Fruit fly (Drosophila melanogaster) whole organism, embryonic: ENCODE results near the gene Mlc2.
A peak's percentile ranks its signal among the peaks of the same experiment; 100 is the strongest.

Experiments
- ATbp ChIP-seq: fragments of 200-800 bp; sonication (Bioruptor generic); optimal IDR thresholded peaks from 2 replicates; lab custom pipeline; 2017; ENCODE audit warnings: missing biosample characterization, mild to moderate bottlenecking, missing genetic modification characterization, missing genetic modification reagents
- Adf1 ChIP-seq: fragments of 200-800 bp; sonication (Bioruptor generic); IDR thresholded peaks from 2 replicates; pipeline ENCODE4 v1.3.6; 2022; ENCODE audit warnings: missing biosample characterization, missing genetic modification characterization
- Bgb ChIP-seq: fragments of 200-800 bp; sonication (Bioruptor generic); IDR thresholded peaks from 2 replicates; pipeline ENCODE4 v1.3.6; 2022; ENCODE audit warnings: missing biosample characterization, missing genetic modification characterization; ENCODE audit not compliant: partially characterized antibody
- BtbVII ChIP-seq: fragments of 200-800 bp; sonication (Bioruptor generic); optimal IDR thresholded peaks from 3 replicates; lab custom pipeline; 2017; ENCODE audit warnings: missing biosample characterization, mild to moderate bottlenecking, missing genetic modification characterization
- C15 ChIP-seq: fragments of 200-800 bp; sonication (Bioruptor generic); IDR thresholded peaks from 3 replicates; pipeline ENCODE4 v1.3.6; 2022; ENCODE audit warnings: missing biosample characterization, missing genetic modification characterization
- CG10543 ChIP-seq: fragments of 200-800 bp; sonication (Bioruptor generic); optimal IDR thresholded peaks from 3 replicates; lab custom pipeline; 2017; ENCODE audit warnings: missing biosample characterization, mild to moderate bottlenecking, missing genetic modification characterization, moderate library complexity
- CG11560 ChIP-seq: fragments of 200-800 bp; sonication (Bioruptor generic); IDR thresholded peaks from 3 replicates; pipeline ENCODE4 v1.3.6; 2022; ENCODE audit warnings: missing biosample characterization, missing genetic modification characterization
- CG14965 ChIP-seq: fragments of 200-800 bp; sonication (Bioruptor generic); optimal IDR thresholded peaks from 2 replicates; lab custom pipeline; 2016; ENCODE audit warnings: missing biosample characterization, missing genetic modification characterization, borderline replicate concordance
- CG18599 ChIP-seq: fragments of 200-800 bp; sonication (Bioruptor generic); optimal IDR thresholded peaks from 3 replicates; lab custom pipeline; 2017; ENCODE audit warnings: missing biosample characterization, missing genetic modification characterization, mild to moderate bottlenecking, moderate library complexity, missing genetic modification reagents
- CG2129 ChIP-seq: fragments of 200-800 bp; sonication (Bioruptor generic); IDR thresholded peaks from 2 replicates; pipeline ENCODE4 v1.3.6; 2022; ENCODE audit warnings: missing biosample characterization, missing genetic modification characterization; ENCODE audit not compliant: partially characterized antibody
- CG2712 ChIP-seq: fragments of 200-800 bp; optimal IDR thresholded peaks from 3 replicates; lab custom pipeline; 2019; ENCODE audit warnings: missing biosample characterization, mild to moderate bottlenecking, missing genetic modification characterization, moderate library complexity
- CG9932 ChIP-seq: fragments of 200-800 bp; sonication (Bioruptor generic); IDR thresholded peaks from 2 replicates; pipeline ENCODE4 v1.3.6; 2022; ENCODE audit warnings: missing biosample characterization, missing genetic modification characterization
- CTCF ChIP-seq: fragments of 200-800 bp; sonication (Bioruptor generic); optimal IDR thresholded peaks from 2 replicates; lab custom pipeline; 2017; ENCODE audit warnings: missing biosample characterization, mild to moderate bottlenecking, missing genetic modification characterization, moderate library complexity
- CrebB ChIP-seq: fragments of 200-800 bp; sonication (Bioruptor generic); optimal IDR thresholded peaks from 3 replicates; lab custom pipeline; 2018; ENCODE audit warnings: missing biosample characterization, mild to moderate bottlenecking, missing genetic modification characterization
- Dad ChIP-seq: fragments of 200-800 bp; sonication (Bioruptor generic); optimal IDR thresholded peaks from 3 replicates; lab custom pipeline; 2016; ENCODE audit warnings: missing biosample characterization, missing genetic modification characterization
- ERR ChIP-seq: fragments of 200-800 bp; sonication (Bioruptor generic); optimal IDR thresholded peaks from 2 replicates; lab custom pipeline; 2016; ENCODE audit warnings: missing biosample characterization, missing genetic modification characterization
- Eip74EF ChIP-seq, 2 experiments: fragments of 200-800 bp in 1 of 2; fragments of >200 bp in 1 of 2; sonication (Bioruptor generic) in 1 of 2; optimal IDR thresholded peaks; 2 replicates each; lab custom pipeline; 2017 to 2019; ENCODE audit warnings: missing biosample characterization in 2 of 2, missing genetic modification characterization in 2 of 2, mild to moderate bottlenecking in 1 of 2, moderate library complexity in 1 of 2
- GATAe ChIP-seq: fragments of 200-800 bp; sonication (Bioruptor generic); conservative IDR thresholded peaks from 2 replicates; pipeline ENCODE4 v1.3.6; 2022; ENCODE audit warnings: missing biosample characterization, missing genetic modification characterization
- Hand ChIP-seq: fragments of 200-800 bp; sonication (Bioruptor generic); optimal IDR thresholded peaks from 2 replicates; lab custom pipeline; 2017; ENCODE audit warnings: mild to moderate bottlenecking, missing biosample characterization, missing genetic modification reagents, missing genetic modification characterization
- Lpt ChIP-seq: fragments of >200 bp; optimal IDR thresholded peaks from 2 replicates; lab custom pipeline; 2018; ENCODE audit warnings: missing biosample characterization, missing genetic modification characterization
- Mad ChIP-seq: fragments of 200-800 bp; sonication (Bioruptor generic); optimal IDR thresholded peaks from 2 replicates; lab custom pipeline; 2016; ENCODE audit warnings: missing biosample characterization, missing genetic modification characterization
- Nf-YB ChIP-seq: fragments of 200-800 bp; sonication (Bioruptor generic); optimal IDR thresholded peaks from 3 replicates; lab custom pipeline; 2019; ENCODE audit warnings: missing biosample characterization, mild to moderate bottlenecking, missing genetic modification characterization, moderate library complexity
- Pdp1 ChIP-seq, 2 experiments: fragments of 200-800 bp; sonication (Bioruptor generic); optimal IDR thresholded peaks; 3 replicates each; lab custom pipeline; 2016; ENCODE audit warnings: missing biosample characterization in 2 of 2, missing genetic modification characterization in 2 of 2, mild to moderate bottlenecking in 1 of 2, moderate library complexity in 1 of 2
- Ravus ChIP-seq: fragments of 200-800 bp; sonication (Bioruptor generic); IDR thresholded peaks from 2 replicates; pipeline ENCODE4 v1.3.6; 2022; ENCODE audit warnings: missing biosample characterization, missing genetic modification characterization
- Rfx ChIP-seq: fragments of 200-800 bp; sonication (Bioruptor generic); IDR thresholded peaks from 2 replicates; pipeline ENCODE4 v1.3.6; 2022; ENCODE audit warnings: missing biosample characterization, missing genetic modification characterization
- Rx ChIP-seq: fragments of 200-800 bp; sonication (Bioruptor generic); IDR thresholded peaks from 2 replicates; pipeline ENCODE4 v1.3.6; 2022; ENCODE audit warnings: missing biosample characterization, missing genetic modification characterization
- Sin3A ChIP-seq: fragments of >200 bp; optimal IDR thresholded peaks from 2 replicates; lab custom pipeline; 2018
- abd-A ChIP-seq: fragments of 200-800 bp; sonication (Bioruptor generic); optimal IDR thresholded peaks from 3 replicates; lab custom pipeline; 2019; ENCODE audit warnings: missing biosample characterization, mild to moderate bottlenecking, missing genetic modification characterization, moderate library complexity
- ato ChIP-seq: fragments of 200-800 bp; sonication (Bioruptor generic); IDR thresholded peaks from 2 replicates; pipeline ENCODE4 v1.3.6; 2022; ENCODE audit warnings: missing biosample characterization, missing genetic modification characterization; ENCODE audit not compliant: partially characterized antibody
- cad ChIP-seq: fragments of >200 bp; optimal IDR thresholded peaks from 2 replicates; lab custom pipeline; 2017; ENCODE audit warnings: missing biosample characterization, missing genetic modification characterization
- chm ChIP-seq: fragments of 200-800 bp; sonication (Bioruptor generic); IDR thresholded peaks from 2 replicates; pipeline ENCODE4 v1.3.6; 2022; ENCODE audit warnings: missing biosample characterization, missing genetic modification characterization
- dmrt11E ChIP-seq: fragments of 200-800 bp; sonication (Bioruptor generic); optimal IDR thresholded peaks from 3 replicates; lab custom pipeline; 2018; ENCODE audit warnings: missing biosample characterization, mild to moderate bottlenecking, missing genetic modification characterization, moderate library complexity
- en ChIP-seq: fragments of 200-800 bp; sonication (Bioruptor generic); optimal IDR thresholded peaks from 2 replicates; lab custom pipeline; 2016; ENCODE audit warnings: missing biosample characterization, missing genetic modification characterization
- fd96Cb ChIP-seq: fragments of 200-800 bp; sonication (Bioruptor generic); optimal IDR thresholded peaks from 2 replicates; lab custom pipeline; 2018; ENCODE audit warnings: missing biosample characterization, mild to moderate bottlenecking, missing genetic modification characterization, moderate library complexity
- jigr1 ChIP-seq: fragments of 200-800 bp; sonication (Bioruptor generic); IDR thresholded peaks from 3 replicates; pipeline ENCODE4 v1.3.6; 2022; ENCODE audit warnings: missing biosample characterization, missing genetic modification characterization
- jumu ChIP-seq: fragments of 200-800 bp; sonication (Bioruptor generic); optimal IDR thresholded peaks from 3 replicates; lab custom pipeline; 2016; ENCODE audit warnings: missing biosample characterization, missing genetic modification characterization
- lola ChIP-seq, 3 experiments: fragments of >200 bp in 2 of 3; fragments of 200-800 bp in 1 of 3; sonication (Bioruptor generic) in 1 of 3; optimal IDR thresholded peaks; 2 replicates each; lab custom pipeline; 2017 to 2019; ENCODE audit warnings: missing biosample characterization in 3 of 3, missing genetic modification characterization in 3 of 3, mild to moderate bottlenecking in 1 of 3, moderate library complexity in 1 of 3
- nau ChIP-seq: fragments of 200-800 bp; sonication (Bioruptor generic); optimal IDR thresholded peaks from 3 replicates; lab custom pipeline; 2017; ENCODE audit warnings: missing biosample characterization, mild to moderate bottlenecking, missing genetic modification characterization, missing genetic modification reagents
- p53 ChIP-seq: fragments of 200-800 bp; sonication (Bioruptor generic); optimal IDR thresholded peaks from 2 replicates; lab custom pipeline; 2016; ENCODE audit warnings: missing biosample characterization, missing genetic modification characterization
- pnt ChIP-seq: fragments of 200-800 bp; sonication (Bioruptor generic); optimal IDR thresholded peaks from 3 replicates; lab custom pipeline; 2016; ENCODE audit warnings: missing biosample characterization, missing genetic modification characterization
- prd ChIP-seq, 3 experiments: fragments of >200 bp in 2 of 3; fragments of 200-800 bp in 1 of 3; sonication (Bioruptor generic) in 1 of 3; optimal IDR thresholded peaks in 2 of 3; IDR thresholded peaks in 1 of 3; 2 replicates in 2 of 3; 3 replicates in 1 of 3; pipeline versions ENCODE4 v1.3.6 to Lab custom; 2017 to 2022; ENCODE audit warnings: missing biosample characterization in 1 of 3, missing genetic modification characterization in 1 of 3
- schlank ChIP-seq: fragments of 200-800 bp; sonication (Bioruptor generic); optimal IDR thresholded peaks from 2 replicates; lab custom pipeline; 2018; ENCODE audit warnings: missing biosample characterization, mild to moderate bottlenecking, missing genetic modification characterization
- shn ChIP-seq: fragments of 200-800 bp; sonication (Bioruptor generic); optimal IDR thresholded peaks from 3 replicates; lab custom pipeline; 2016; ENCODE audit warnings: missing biosample characterization, missing genetic modification characterization
- slou ChIP-seq: fragments of 200-800 bp; sonication (Bioruptor generic); optimal IDR thresholded peaks from 3 replicates; lab custom pipeline; 2016; ENCODE audit warnings: missing biosample characterization, missing genetic modification characterization
- sna ChIP-seq: fragments of 200-800 bp; sonication (Bioruptor generic); IDR thresholded peaks from 2 replicates; pipeline ENCODE4 v1.3.6; 2022; ENCODE audit warnings: missing biosample characterization, missing genetic modification characterization; ENCODE audit not compliant: partially characterized antibody
- trh ChIP-seq: fragments of 200-800 bp; sonication (Bioruptor generic); optimal IDR thresholded peaks from 2 replicates; lab custom pipeline; 2016; ENCODE audit warnings: missing biosample characterization, missing genetic modification characterization
- unpg ChIP-seq: fragments of 200-800 bp; sonication (Bioruptor generic); optimal IDR thresholded peaks from 3 replicates; lab custom pipeline; 2018; ENCODE audit warnings: missing biosample characterization, mild to moderate bottlenecking, missing genetic modification characterization, moderate library complexity
- wdn ChIP-seq: fragments of 200-800 bp; sonication (Bioruptor generic); IDR thresholded peaks from 2 replicates; pipeline ENCODE4 v1.3.6; 2022; ENCODE audit warnings: missing biosample characterization, missing genetic modification characterization

The Mlc2 gene

DNA sequence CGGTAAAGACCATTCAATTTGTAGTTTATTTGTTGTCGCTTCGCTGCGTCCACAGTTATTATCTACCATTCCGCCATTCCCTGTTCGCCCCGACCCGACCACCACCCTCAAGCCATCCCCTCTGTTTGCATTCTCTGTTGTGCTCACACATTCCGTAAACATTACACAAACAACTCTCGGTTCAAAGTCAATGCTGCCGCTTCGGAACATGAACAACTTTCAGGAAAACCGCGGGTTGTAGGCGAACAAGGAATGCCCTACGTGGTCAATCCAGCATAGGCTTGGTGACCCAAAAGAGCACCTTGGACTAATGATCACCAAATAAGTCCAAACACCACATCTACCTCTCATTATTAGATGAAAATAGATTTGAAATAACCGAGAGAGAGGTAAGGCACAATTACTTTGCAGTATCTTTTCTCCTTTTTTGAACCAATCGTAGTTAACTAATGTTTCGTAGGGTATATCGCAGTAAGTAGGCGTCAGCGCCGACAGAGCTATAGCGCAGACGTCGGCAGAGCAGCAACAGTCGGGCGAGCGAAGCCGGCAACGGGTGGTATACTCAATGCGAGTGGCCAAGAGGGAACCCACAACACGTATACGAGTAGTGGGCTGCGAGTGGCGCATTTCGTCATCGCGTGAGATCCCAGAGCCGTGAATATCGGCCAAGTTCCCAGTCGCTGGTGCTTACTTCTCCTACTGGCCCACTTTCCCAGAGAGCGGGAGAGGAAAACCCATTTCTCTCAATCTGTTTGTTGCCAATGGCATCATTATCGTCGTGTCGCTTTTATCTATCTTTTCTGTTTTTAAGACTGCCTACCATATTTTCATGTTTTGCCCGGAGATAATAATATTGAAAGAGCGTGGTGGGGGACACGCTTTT lies 29.0 kb upstream of the Mlc2 start (continued):
- TF ChIP-seq p53 (GFP tag; lab: Kevin White, UChicago): peak; percentile 95
- TF ChIP-seq C15 (GFP tag; lab: Robert Waterston, UW): peak; percentile 90; the same call in 2 of the 3 replicates
- peak; percentile 97 for TF ChIP-seq fd96Cb (tag; lab: Kevin White, UChicago)
- no peak for TF ChIP-seq cad (GFP tag; lab: Kevin White, UChicago)
- peak; percentile 97 for TF ChIP-seq pnt
- peak; percentile 97 for TF ChIP-seq ERR
- peak; percentile 91 for TF ChIP-seq slou (GFP tag; lab: Kevin White, UChicago)
- TF ChIP-seq Adf1 (GFP tag; lab: Robert Waterston, UW): peak; percentile 99
- peak; percentile 86 for TF ChIP-seq CG11560 (tag; lab: Robert Waterston, UW)
- peak; percentile 97 for TF ChIP-seq jumu (GFP tag; lab: Kevin White, UChicago)
- no peak for TF ChIP-seq Lpt (GFP tag; lab: Kevin White, UChicago)
- TF ChIP-seq jigr1 (GFP tag; lab: Robert Waterston, UW): peak; percentile 92
- TF ChIP-seq abd-A: peak; percentile 96
- peak in 1 of 2 experiments; percentile 97 for TF ChIP-seq Eip74EF (GFP tag; optimal IDR thresholded peaks at IDR 0.05; lab: Kevin White, UChicago)
- peak; percentile 60 for TF ChIP-seq CTCF
- TF ChIP-seq Dad (GFP tag; lab: Kevin White, UChicago): peak; percentile 97
- peak; percentile 71 for TF ChIP-seq dmrt11E
- TF ChIP-seq wdn (GFP tag; lab: Robert Waterston, UW): peak; percentile 84
- peak; percentile 95 for TF ChIP-seq Rfx (GFP tag; lab: Robert Waterston, UW)
- peak; percentile 85 for TF ChIP-seq Hand (GFP tag; lab: Kevin White, UChicago)
- TF ChIP-seq nau: peak; percentile 97
- peak; percentile 92 for TF ChIP-seq CG14965 (GFP tag; lab: Kevin White, UChicago)
- peak; percentile 89 for TF ChIP-seq en (GFP tag; lab: Kevin White, UChicago)
- TF ChIP-seq Nf-YB: peak; percentile 81
- TF ChIP-seq lola (GFP tag; optimal IDR thresholded peaks at IDR 0.05; lab: Kevin White, UChicago): peak in 1 of 3 experiments; percentile 81
- TF ChIP-seq prd (optimal IDR thresholded peaks at IDR 0.05; lab: Kevin White, UChicago): no peak
- TF ChIP-seq prd (GFP tag; IDR thresholded peaks at IDR 0.05; lab: Robert Waterston, UW): peak; percentile 95
- 0 out of 2 replicates have a peak, but pooled peaks have one; percentile 23 for TF ChIP-seq sna (GFP tag; lab: Robert Waterston, UW)
- no peak for TF ChIP-seq Sin3A (lab: Kevin White, UChicago)
- no peak for TF ChIP-seq ato (GFP tag; lab: Robert Waterston, UW)
- TF ChIP-seq Rx (GFP tag; lab: Robert Waterston, UW): peak; percentile 91
- TF ChIP-seq trh (GFP tag; lab: Kevin White, UChicago): peak; percentile 76
- peak; percentile 94 for TF ChIP-seq CG2712 (tag; lab: Kevin White, UChicago)
- TF ChIP-seq Bgb (GFP tag; lab: Robert Waterston, UW): no peak
- no peak for TF ChIP-seq CG2129 (GFP tag; lab: Robert Waterston, UW)
- peak; percentile 97 for TF ChIP-seq CG9932
- peak; percentile 52; the same call in 1 of the 2 replicates for TF ChIP-seq chm (GFP tag; lab: Robert Waterston, UW)
- peak; percentile 85 for TF ChIP-seq Mad (GFP tag; lab: Kevin White, UChicago)
- peak; percentile 92 for TF ChIP-seq CG10543
- TF ChIP-seq BtbVII (GFP tag; lab: Kevin White, UChicago): peak; percentile 96
- peak; percentile 94 for TF ChIP-seq ATbp (GFP tag; lab: Kevin White, UChicago)
- peak; percentile 97 for TF ChIP-seq shn
- peak; percentile 93 for TF ChIP-seq unpg (GFP tag; lab: Kevin White, UChicago)
- peak; percentile 78 for TF ChIP-seq CrebB (tag; lab: Kevin White, UChicago)
- TF ChIP-seq Ravus (GFP tag; lab: Robert Waterston, UW): peak; percentile 92
- TF ChIP-seq GATAe (GFP tag; lab: Robert Waterston, UW): peak; percentile 77
- TF ChIP-seq CG18599 (GFP tag; lab: Kevin White, UChicago): peak; percentile 98
- TF ChIP-seq schlank (tag; lab: Kevin White, UChicago): peak; percentile 83
- peak; percentile 97 to 98 for TF ChIP-seq Pdp1 (GFP tag; optimal IDR thresholded peaks at IDR 0.05; lab: Kevin White, UChicago)
